Fruit fly (Drosophila melanogaster): ENCODE measurements around the gene vex.

vex gene

DNA sequence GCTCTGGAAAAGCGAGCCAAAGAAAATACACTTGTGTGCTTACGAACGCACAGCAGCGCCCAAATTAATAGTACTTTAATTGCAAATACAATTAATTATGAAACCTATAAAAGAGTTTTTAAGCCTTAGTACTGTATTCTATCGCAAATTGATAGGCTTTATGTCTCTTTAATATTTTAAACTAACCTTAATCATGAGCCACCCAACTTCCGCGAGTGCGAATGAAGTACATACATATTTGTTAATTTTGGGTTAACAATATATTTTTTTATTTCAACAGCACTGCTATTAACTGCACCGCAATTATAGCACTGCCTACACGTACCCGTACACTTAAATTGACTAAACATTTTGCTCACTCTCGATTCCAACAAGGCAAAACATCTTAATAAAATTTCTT lies 41.5 kb upstream of the vex start:
- TF ChIP-seq az2 (GFP tag; optimal IDR thresholded peaks at IDR 0.05): peak; percentile 7
- TF ChIP-seq CG15696 (tag; optimal IDR thresholded peaks at IDR 0.05): peak; percentile 21
- TF ChIP-seq Hr39 (optimal IDR thresholded peaks at IDR 0.05): no peak
- peak; percentile 40 for TF ChIP-seq cwo (GFP tag; optimal IDR thresholded peaks at IDR 0.05)
- TF ChIP-seq danr (GFP tag; IDR thresholded peaks at IDR 0.05): peak; percentile 36; the same call in 1 of the 2 replicates
- TF ChIP-seq Fer3 (tag; optimal IDR thresholded peaks at IDR 0.05): peak; percentile 58
- peak; percentile 11 for TF ChIP-seq CG16815 (GFP tag; optimal IDR thresholded peaks at IDR 0.05)
- peak; percentile 61 for TF ChIP-seq caup (GFP tag; optimal IDR thresholded peaks at IDR 0.05; ENCODE audit: severe bottlenecking)
- TF ChIP-seq CG11398 (GFP tag; optimal IDR thresholded peaks at IDR 0.05): no peak
- TF ChIP-seq sisA (GFP tag; IDR thresholded peaks at IDR 0.05): peak; percentile 35; the same call in 1 of the 2 replicates
- TF ChIP-seq tin (GFP tag; optimal IDR thresholded peaks at IDR 0.05): peak; percentile 34
- TF ChIP-seq CG6813 (GFP tag; optimal IDR thresholded peaks at IDR 0.05): peak; percentile 50
- no peak for TF ChIP-seq Ets97D (GFP tag; optimal IDR thresholded peaks at IDR 0.05)
- peak; percentile 3 for TF ChIP-seq Jarid2 (GFP tag; optimal IDR thresholded peaks at IDR 0.05)
- TF ChIP-seq CG12659 (GFP tag; optimal IDR thresholded peaks at IDR 0.05): peak; percentile 49
- TF ChIP-seq row (GFP tag; IDR thresholded peaks at IDR 0.05): peak; percentile 64
- no peak for TF ChIP-seq yki (optimal IDR thresholded peaks at IDR 0.05)
- TF ChIP-seq dysf (GFP tag; IDR thresholded peaks at IDR 0.05): peak; percentile 70
- peak; percentile 69 for TF ChIP-seq CoRest (tag; optimal IDR thresholded peaks at IDR 0.05)
- TF ChIP-seq toy (GFP tag; IDR thresholded peaks at IDR 0.05): no peak
- TF ChIP-seq Aef1 (GFP tag; IDR thresholded peaks at IDR 0.05): peak; percentile 56; the same call in 2 of the 3 replicates
- TF ChIP-seq CG13624 (GFP tag; optimal IDR thresholded peaks at IDR 0.05): peak; percentile 2
- TF ChIP-seq unc-4 (GFP tag; IDR thresholded peaks at IDR 0.05; ENCODE audit: partially characterized antibody): no peak
- TF ChIP-seq Ssrp (tag; optimal IDR thresholded peaks at IDR 0.05): peak; percentile 28
- no peak for TF ChIP-seq CG4328 (GFP tag; optimal IDR thresholded peaks at IDR 0.05)
- no peak for TF ChIP-seq CG2199 (GFP tag; IDR thresholded peaks at IDR 0.05)
- peak; percentile 57 for TF ChIP-seq Oli (tag; optimal IDR thresholded peaks at IDR 0.05)
- peak; percentile 71 for TF ChIP-seq CG15269 (tag; optimal IDR thresholded peaks at IDR 0.05)
- 0 out of 2 replicates have a peak, but pooled peaks have one; percentile 14 for TF ChIP-seq klu (GFP tag; IDR thresholded peaks at IDR 0.05)
- TF ChIP-seq Xbp1 (GFP tag; optimal IDR thresholded peaks at IDR 0.05): peak; percentile 41
- peak; percentile 11 for TF ChIP-seq CG30431 (GFP tag; optimal IDR thresholded peaks at IDR 0.05)
- TF ChIP-seq Dref (GFP tag; IDR thresholded peaks at IDR 0.05): no peak
- no peak for TF ChIP-seq da (GFP tag; optimal IDR thresholded peaks at IDR 0.05)
- TF ChIP-seq ssp (GFP tag; IDR thresholded peaks at IDR 0.05): 0 out of 2 replicates have a peak, but pooled peaks have one; percentile 17
- TF ChIP-seq CG3163 (GFP tag; optimal IDR thresholded peaks at IDR 0.05): no peak
- TF ChIP-seq CG2120 (GFP tag; optimal IDR thresholded peaks at IDR 0.05): peak; percentile 64
- no peak for TF ChIP-seq fru (optimal IDR thresholded peaks at IDR 0.05)
- peak; percentile 25 for TF ChIP-seq mam (GFP tag; optimal IDR thresholded peaks at IDR 0.05)
- TF ChIP-seq sens (GFP tag): peak; percentile 78
- 0 out of 2 replicates have a peak, but pooled peaks have one; percentile 21 for TF ChIP-seq CG9932 (GFP tag; IDR thresholded peaks at IDR 0.05)
- 0 out of 3 replicates have a peak, but pooled peaks have one; percentile 26 for TF ChIP-seq CG7357 (GFP tag; IDR thresholded peaks at IDR 0.05)
- no peak for TF ChIP-seq pros (GFP tag; optimal IDR thresholded peaks at IDR 0.05)
- TF ChIP-seq CG3281 (GFP tag; optimal IDR thresholded peaks at IDR 0.05): peak; percentile 63
- TF ChIP-seq CG18476 (GFP tag; optimal IDR thresholded peaks at IDR 0.05): peak; percentile 9
- TF ChIP-seq Chrac-16 (GFP tag; optimal IDR thresholded peaks at IDR 0.05): peak; percentile 19
- TF ChIP-seq chif (GFP tag; optimal IDR thresholded peaks at IDR 0.05): peak in 1 of 2 experiments; percentile 15
- no peak for TF ChIP-seq CG6175 (GFP tag; IDR thresholded peaks at IDR 0.05)
- TF ChIP-seq schlank (tag; optimal IDR thresholded peaks at IDR 0.05): no peak
- peak; percentile 58 for TF ChIP-seq CG6689 (GFP tag; IDR thresholded peaks at IDR 0.05)
- TF ChIP-seq esg (GFP tag; conservative IDR thresholded peaks at IDR 0.05): 0 out of 2 replicates have a peak, but pooled peaks have one; percentile 31
- TF ChIP-seq CG13424 (tag; optimal IDR thresholded peaks at IDR 0.05): peak; percentile 59
- peak; percentile 57 for TF ChIP-seq slbo (GFP tag; IDR thresholded peaks at IDR 0.05)

All from whole organism, embryonic.